Worm (Caenorhabditis elegans): Measurements from ENCODE around the gene mps-4.

The mps-4 gene

DNA sequence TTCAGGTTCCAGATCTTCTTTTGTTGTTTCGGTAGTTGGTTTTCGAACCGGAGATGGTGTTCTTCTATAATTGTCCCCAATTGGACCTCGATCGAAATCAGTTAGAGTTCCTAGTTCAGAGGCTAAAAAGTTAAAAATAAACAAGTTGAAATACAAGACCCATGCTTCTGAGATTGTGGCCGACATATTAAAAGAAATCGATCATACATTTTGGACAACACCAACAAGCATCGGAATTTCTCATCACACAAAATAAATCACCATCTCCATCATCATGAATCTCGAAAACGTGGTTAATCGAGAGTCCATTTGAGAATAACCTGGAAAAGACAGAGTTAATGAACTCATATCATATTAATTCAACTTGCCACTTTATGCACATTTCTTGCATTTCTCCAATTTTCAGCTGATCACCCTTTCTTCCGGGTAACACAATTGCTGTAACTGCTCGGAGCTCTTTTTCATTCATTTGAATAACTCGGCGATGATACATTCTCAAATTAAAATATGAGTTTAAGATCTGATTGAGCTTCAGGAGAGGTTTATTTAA lies at the start of gene mps-4, which contains the start of gene F09G8.10:
Gene mps-4, minus strand, starts transcription at position 101 of the 550 bp plus-strand sequence.
Gene F09G8.10, minus strand, starts transcription at position 500 of the 550 bp plus-strand sequence.
- TF ChIP-seq ztf-16 (tag; optimal IDR thresholded peaks at IDR 0.05) (no peak), hlh-6 (tag; optimal IDR thresholded peaks at IDR 0.05) (no peak), pqm-1 (tag; optimal IDR thresholded peaks at IDR 0.05) (no peak)

DNA sequence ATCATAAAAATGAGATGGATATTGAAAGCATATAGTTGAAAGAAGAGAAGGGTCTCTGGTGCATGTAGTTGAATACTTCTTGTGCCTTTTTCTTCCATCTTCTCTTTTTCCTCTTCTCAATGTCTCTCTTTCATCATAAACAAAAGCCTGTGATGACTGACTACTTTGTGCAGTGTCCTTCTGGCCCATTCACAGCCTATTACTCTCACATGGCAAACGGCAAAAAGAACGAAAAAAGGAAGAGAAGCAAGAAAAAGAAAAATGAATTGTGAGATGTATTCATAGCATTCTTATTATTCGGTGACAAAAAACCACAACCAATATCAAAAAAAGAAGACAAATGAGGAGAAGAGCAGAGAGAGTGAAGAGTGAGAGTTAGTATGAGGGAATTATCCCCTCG lies 49.6 kb upstream of the mps-4 start:
- TF ChIP-seq pqm-1 (tag; optimal IDR thresholded peaks at IDR 0.05) (no peak), pros-1 (tag; optimal IDR thresholded peaks at IDR 0.05) (no peak), hlh-30 (tag; optimal IDR thresholded peaks at IDR 0.05; ENCODE audit: insufficient read depth) (no peak), ref-2 (tag; optimal IDR thresholded peaks at IDR 0.05) (no peak), lim-6 (tag; optimal IDR thresholded peaks at IDR 0.05) (no peak), ahr-1 (tag; optimal IDR thresholded peaks at IDR 0.05) (no peak), mec-3 (tag; optimal IDR thresholded peaks at IDR 0.05; ENCODE audit: borderline replicate concordance) (no peak), syd-9 (tag; optimal IDR thresholded peaks at IDR 0.05) (no peak), hlh-15 (tag; optimal IDR thresholded peaks at IDR 0.05) (no peak), K09A11.1 (tag; optimal IDR thresholded peaks at IDR 0.05; ENCODE audit: insufficient read depth) (no peak), lin-11 (tag; optimal IDR thresholded peaks at IDR 0.05) (no peak), ceh-2 (tag; optimal IDR thresholded peaks at IDR 0.05) (no peak), ceh-19 (GFP tag; optimal IDR thresholded peaks at IDR 0.05) (no peak), ceh-34 (tag; optimal IDR thresholded peaks at IDR 0.05) (no peak), che-1 (tag; optimal IDR thresholded peaks at IDR 0.05) (no peak), sdc-2 (tag; optimal IDR thresholded peaks at IDR 0.05) (no peak), ceh-45 (GFP tag; IDR thresholded peaks at IDR 0.05) (no peak), nhr-11 (tag; optimal IDR thresholded peaks at IDR 0.05) (no peak)

DNA sequence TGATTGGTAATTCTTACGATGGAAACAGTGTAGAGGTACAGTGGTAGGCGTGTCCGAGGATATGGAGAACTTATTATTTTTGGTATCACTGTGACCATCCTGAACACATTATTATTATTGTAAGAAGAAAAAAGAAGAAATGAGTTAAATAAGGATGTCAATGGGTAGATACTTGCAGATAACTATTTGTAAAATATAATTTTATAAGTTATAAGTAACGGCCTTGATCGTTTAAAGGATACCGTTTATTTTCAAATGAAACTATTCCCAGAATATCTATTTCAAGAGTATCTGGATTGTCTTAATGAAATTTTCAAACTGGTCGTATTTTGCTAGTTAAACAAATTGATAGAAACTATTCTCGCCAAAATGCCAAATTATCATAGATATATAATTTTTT lies 48.6 kb upstream of the mps-4 start, which contains the start of gene F10E9.10:
Gene F10E9.10, minus strand, starts transcription at position 101 of the 400 bp plus-strand sequence.
- TF ChIP-seq unc-55 (GFP tag; optimal IDR thresholded peaks at IDR 0.05): no peak
- no peak for TF ChIP-seq tbx-7 (tag; optimal IDR thresholded peaks at IDR 0.05)
- TF ChIP-seq dmd-4 (tag; optimal IDR thresholded peaks at IDR 0.05; ENCODE audit: borderline replicate concordance): no peak
- no peak for TF ChIP-seq sdc-2 (tag; optimal IDR thresholded peaks at IDR 0.05)
- no peak for TF ChIP-seq C08G9.2 (tag; optimal IDR thresholded peaks at IDR 0.05)
- TF ChIP-seq unc-86 (tag; optimal IDR thresholded peaks at IDR 0.05): no peak
- TF ChIP-seq hlh-30 (tag; optimal IDR thresholded peaks at IDR 0.05; ENCODE audit: insufficient read depth): no peak
- no peak for TF ChIP-seq T23F11.4 (GFP tag; optimal IDR thresholded peaks at IDR 0.05)
- TF ChIP-seq ceh-48 (tag; optimal IDR thresholded peaks at IDR 0.05): no peak
- TF ChIP-seq pha-4 (tag; optimal IDR thresholded peaks at IDR 0.05): no peak
- no peak for TF ChIP-seq gmeb-2 (tag; optimal IDR thresholded peaks at IDR 0.05)
- no peak for TF ChIP-seq che-1 (tag; optimal IDR thresholded peaks at IDR 0.05)
- TF ChIP-seq fkh-10 (GFP tag; optimal IDR thresholded peaks at IDR 0.05): no peak
- TF ChIP-seq nhr-11 (tag; optimal IDR thresholded peaks at IDR 0.05): no peak
- TF ChIP-seq ceh-19 (GFP tag; optimal IDR thresholded peaks at IDR 0.05): no peak
- TF ChIP-seq ceh-14 (tag; optimal IDR thresholded peaks at IDR 0.05): no peak

DNA sequence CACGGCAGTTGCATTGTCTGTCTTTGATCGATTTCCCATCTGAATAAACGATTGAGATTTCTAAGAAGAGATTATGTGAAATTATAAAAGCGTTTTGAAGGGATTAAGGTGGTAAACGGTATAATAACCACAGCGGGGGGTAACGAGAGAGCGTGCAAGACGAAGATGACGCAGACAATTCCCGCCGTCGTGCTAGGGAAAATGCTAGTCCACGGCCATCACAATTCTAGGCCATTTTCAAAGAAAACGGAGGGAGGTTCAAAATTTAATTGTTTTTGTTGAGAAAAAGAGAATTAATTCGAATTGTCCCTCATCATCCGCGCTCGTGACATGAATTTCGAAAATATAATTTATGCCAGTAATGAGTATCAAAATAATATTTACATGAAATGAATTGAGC lies 47.5 kb upstream of the mps-4 start, which contains the start of gene F10E9.11:
Gene F10E9.11, minus strand, starts transcription at position 161 of the 400 bp plus-strand sequence.
- TF ChIP-seq zip-5 (tag; optimal IDR thresholded peaks at IDR 0.05) (peak; percentile 86), C38D4.7 (GFP tag; optimal IDR thresholded peaks at IDR 0.05) (no peak), pax-1 (tag; optimal IDR thresholded peaks at IDR 0.05) (peak; percentile 27), ceh-22 (tag; optimal IDR thresholded peaks at IDR 0.05) (no peak), pat-9 (tag; optimal IDR thresholded peaks at IDR 0.05) (no peak), eyg-1 (tag; optimal IDR thresholded peaks at IDR 0.05) (peak; percentile 16), nhr-232 (tag; optimal IDR thresholded peaks at IDR 0.05) (no peak), F13H6.1 (tag; optimal IDR thresholded peaks at IDR 0.05) (peak; percentile 79), hlh-8 (tag; optimal IDR thresholded peaks at IDR 0.05) (peak; percentile 86), dmd-4 (tag; optimal IDR thresholded peaks at IDR 0.05; ENCODE audit: borderline replicate concordance) (peak; percentile 73), che-1 (tag; optimal IDR thresholded peaks at IDR 0.05) (no peak), npax-4 (tag; optimal IDR thresholded peaks at IDR 0.05) (no peak), pha-4 (tag; optimal IDR thresholded peaks at IDR 0.05) (no peak), hlh-30 (tag; optimal IDR thresholded peaks at IDR 0.05; ENCODE audit: insufficient read depth) (peak; percentile 13), hlh-6 (tag; optimal IDR thresholded peaks at IDR 0.05) (peak; percentile 34), syd-9 (tag; optimal IDR thresholded peaks at IDR 0.05) (no peak), ceh-2 (tag; optimal IDR thresholded peaks at IDR 0.05) (peak; percentile 97), fax-1 (tag; optimal IDR thresholded peaks at IDR 0.05) (peak; percentile 62), ref-2 (tag; optimal IDR thresholded peaks at IDR 0.05) (peak; percentile 100), ama-1 (optimal IDR thresholded peaks at IDR 0.05) (no peak), tbx-7 (tag; optimal IDR thresholded peaks at IDR 0.05) (peak; percentile 93), ceh-18 (tag; optimal IDR thresholded peaks at IDR 0.05) (peak; percentile 50), ahr-1 (tag; optimal IDR thresholded peaks at IDR 0.05) (peak; percentile 53), hlh-13 (GFP tag; optimal IDR thresholded peaks at IDR 0.05) (no peak), ceh-34 (tag; optimal IDR thresholded peaks at IDR 0.05) (peak; percentile 73), elt-2 (tag; optimal IDR thresholded peaks at IDR 0.05) (peak; percentile 47)
